Worm (Caenorhabditis elegans): ENCODE data around the gene F46B6.10.

ce11 chrV:9796562-9796961 is 5.3 kb downstream of the F46B6.10 start, which contains the start of gene F46B6.9:
- TF ChIP-seq skn-1 (tag; optimal IDR thresholded peaks at IDR 0.05) = no peak
- TF ChIP-seq fkh-10 (GFP tag; optimal IDR thresholded peaks at IDR 0.05) = no peak
- TF ChIP-seq ztf-4 (tag; optimal IDR thresholded peaks at IDR 0.05) = no peak
- no peak for TF ChIP-seq ZK546.5 (tag; optimal IDR thresholded peaks at IDR 0.05)
- no peak for TF ChIP-seq pha-4 (tag; optimal IDR thresholded peaks at IDR 0.05)
- TF ChIP-seq snpc-4 (tag; optimal IDR thresholded peaks at IDR 0.05) = no peak
- TF ChIP-seq mml-1 (tag; optimal IDR thresholded peaks at IDR 0.05) = no peak
- no peak for TF ChIP-seq nhr-237 (tag; optimal IDR thresholded peaks at IDR 0.05)
- TF ChIP-seq ztf-11 (tag; optimal IDR thresholded peaks at IDR 0.05) = no peak
